Fruit fly (Drosophila melanogaster): ENCODE results near the gene Ncoa6.

dm6 chr2L:5324958-5325850, 1.3 kb downstream of the Ncoa6 start:
- TF ChIP-seq CG32006 (GFP tag; optimal IDR thresholded peaks at IDR 0.05): peak; percentile 78
- peak; percentile 67 to 84 for TF ChIP-seq ss (GFP tag; optimal IDR thresholded peaks at IDR 0.05)
- TF ChIP-seq CG11902 (GFP tag; optimal IDR thresholded peaks at IDR 0.05): peak; percentile 80
- TF ChIP-seq CG6792 (GFP tag; optimal IDR thresholded peaks at IDR 0.05): peak; percentile 83
- no peak for TF ChIP-seq CG4318 (GFP tag; optimal IDR thresholded peaks at IDR 0.05)
- TF ChIP-seq cyc (GFP tag; optimal IDR thresholded peaks at IDR 0.05): peak; percentile 85
- peak; percentile 79 for TF ChIP-seq acj6 (GFP tag; optimal IDR thresholded peaks at IDR 0.05)
- peak; percentile 77 for TF ChIP-seq achi (GFP tag; optimal IDR thresholded peaks at IDR 0.05)
- TF ChIP-seq Sox15 (GFP tag; optimal IDR thresholded peaks at IDR 0.05): peak; percentile 78
- peak; percentile 73 for TF ChIP-seq CG1621 (tag; optimal IDR thresholded peaks at IDR 0.05)
- peak; percentile 90 for TF ChIP-seq Eip78C (GFP tag)
- no peak for TF ChIP-seq dac (GFP tag; optimal IDR thresholded peaks at IDR 0.05)
- TF ChIP-seq fd85E (GFP tag; optimal IDR thresholded peaks at IDR 0.05): peak; percentile 39
- peak; percentile 19 for TF ChIP-seq Blimp-1 (GFP tag; optimal IDR thresholded peaks at IDR 0.05)
